Worm (Caenorhabditis elegans) whole organism, L4/young adult: ENCODE results near the gene T19B10.2.

Source experiments
- W03F9.2 ChIP-seq: fragments of 150-350 bp; optimal IDR thresholded peaks from 2 replicates; lab custom pipeline; 2014; ENCODE audit warnings: missing biosample characterization, missing genetic modification characterization
- dao-5 ChIP-seq: sonication (generic microtip); optimal IDR thresholded peaks from 2 replicates; lab custom pipeline; 2016; ENCODE audit warnings: missing genotype, missing genetic modification characterization, moderate library complexity, missing compliant biosample characterization
- him-1 ChIP-seq: sonication (generic microtip); optimal IDR thresholded peaks from 2 replicates; lab custom pipeline; 2016; ENCODE audit warnings: missing genotype, missing genetic modification reagents, missing genetic modification characterization, missing compliant biosample characterization

DNA sequence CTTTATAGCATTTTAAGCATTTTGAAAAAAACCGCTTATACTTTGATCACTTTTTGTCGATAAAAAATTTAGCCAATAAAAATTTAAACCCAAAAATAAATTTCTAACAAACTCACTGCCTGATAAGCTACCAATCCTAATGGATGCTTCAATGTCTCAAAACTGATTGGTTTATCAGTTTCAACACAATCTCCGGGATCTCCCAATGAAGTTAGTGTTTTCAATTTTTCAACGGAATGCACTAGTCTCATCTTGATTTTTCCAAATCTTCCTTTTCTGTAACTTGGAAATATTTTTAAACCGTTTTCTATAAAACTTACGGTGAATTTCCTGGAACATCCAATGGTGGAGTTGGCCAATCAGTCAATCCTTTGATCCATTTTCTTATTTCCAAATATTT lies 2.6 kb downstream of the T19B10.2 start:
- TF ChIP-seq dao-5 (tag; lab: Kevin White, UChicago) (no peak), him-1 (tag; lab: Kevin White, UChicago) (no peak), W03F9.2 (tag; lab: Kevin White, UChicago) (no peak)
